Worm (Caenorhabditis elegans): ENCODE data around the gene C25F9.4.

- TF ChIP-seq dao-5 (tag; optimal IDR thresholded peaks at IDR 0.05) (no peak), him-1 (tag; optimal IDR thresholded peaks at IDR 0.05) (no peak)
Observed at ce11 chrV:19410663-19411062, 5.7 kb downstream of the C25F9.4 start, which contains the start of gene C25F9.5.
